Fruit fly (Drosophila melanogaster) whole organism: ENCODE measurements around the gene hob.

Experiments used
- CG8478 ChIP-seq: fragments of >200 bp; optimal IDR thresholded peaks from 2 replicates; lab custom pipeline; 2018; ENCODE audit warnings: inconsistent platforms
- Dll ChIP-seq: fragments of >200 bp; optimal IDR thresholded peaks from 2 replicates; lab custom pipeline; 2017
- pan ChIP-seq: fragments of >200 bp; optimal IDR thresholded peaks from 2 replicates; lab custom pipeline; 2017
- psq ChIP-seq: fragments of >200 bp; optimal IDR thresholded peaks from 2 replicates; lab custom pipeline; 2017
- usp ChIP-seq: fragments of >200 bp; optimal IDR thresholded peaks from 2 replicates; lab custom pipeline; 2017; ENCODE audit warnings: missing biosample characterization, missing genetic modification characterization, mixed read lengths

DNA sequence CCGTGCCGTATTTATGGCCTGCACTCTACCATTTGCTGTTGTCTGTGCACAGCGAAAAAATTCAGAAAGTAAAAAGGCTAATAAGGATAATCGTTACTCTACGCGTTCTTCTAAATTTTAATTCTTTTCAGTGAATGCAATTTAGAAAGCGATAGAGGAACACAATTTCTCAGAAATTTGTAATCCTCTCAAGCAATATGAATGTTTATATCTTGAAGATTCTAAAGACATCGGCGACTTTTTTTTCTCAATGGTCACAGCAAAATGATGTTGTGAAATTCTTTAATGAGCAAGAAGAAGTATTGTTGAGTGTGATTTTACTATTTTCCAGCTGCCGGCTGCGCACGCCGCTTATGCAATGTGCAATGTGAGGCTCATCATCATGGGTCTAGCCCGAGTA, 34.2 kb upstream of the hob start:
- no peak for TF ChIP-seq usp
- TF ChIP-seq psq (lab: Kevin White, UChicago): no peak
- TF ChIP-seq pan (lab: Kevin White, UChicago): no peak
- TF ChIP-seq CG8478 (lab: Kevin White, UChicago): no peak
- no peak for TF ChIP-seq Dll (lab: Kevin White, UChicago)
